Fruit fly (Drosophila melanogaster) whole organism, embryonic: Measurements from ENCODE around the gene CG17377.
A peak's percentile ranks its signal among the peaks of the same experiment; 100 is the strongest.

Experiments used
- Adf1 ChIP-seq: fragments of 200-800 bp; sonication (Bioruptor generic); IDR thresholded peaks from 2 replicates; pipeline ENCODE4 v1.3.6; 2022; ENCODE audit warnings: missing biosample characterization, missing genetic modification characterization
- Antp ChIP-seq: fragments of 200-800 bp; sonication (Bioruptor generic); optimal IDR thresholded peaks from 3 replicates; lab custom pipeline; 2016; ENCODE audit warnings: missing biosample characterization, missing genetic modification characterization
- Blimp-1 ChIP-seq: fragments of 200-800 bp; sonication (Bioruptor generic); optimal IDR thresholded peaks from 3 replicates; lab custom pipeline; 2018; ENCODE audit warnings: missing biosample characterization, missing genetic modification characterization, mild to moderate bottlenecking, moderate library complexity, missing genetic modification reagents
- C15 ChIP-seq: fragments of 200-800 bp; sonication (Bioruptor generic); IDR thresholded peaks from 3 replicates; pipeline ENCODE4 v1.3.6; 2022; ENCODE audit warnings: missing biosample characterization, missing genetic modification characterization
- CG10959 ChIP-seq: fragments of 200-800 bp; sonication (Bioruptor generic); IDR thresholded peaks from 2 replicates; pipeline ENCODE4 v1.3.6; 2022; ENCODE audit warnings: missing biosample characterization, missing genetic modification characterization
- CG11085 ChIP-seq: fragments of 200-800 bp; sonication (Bioruptor generic); IDR thresholded peaks from 2 replicates; pipeline ENCODE4 v1.3.6; 2022; ENCODE audit warnings: missing biosample characterization, missing genetic modification characterization
- CG11695 ChIP-seq: fragments of 200-800 bp; sonication (Bioruptor generic); IDR thresholded peaks from 3 replicates; pipeline ENCODE4 v1.3.6; 2022; ENCODE audit warnings: missing biosample characterization, missing genetic modification characterization
- CG11696 ChIP-seq: fragments of 200-800 bp; sonication (Bioruptor generic); IDR thresholded peaks from 2 replicates; pipeline ENCODE4 v1.3.6; 2022; ENCODE audit warnings: missing biosample characterization, missing genetic modification characterization
- CG12942 ChIP-seq: fragments of 200-800 bp; sonication (Bioruptor generic); optimal IDR thresholded peaks from 3 replicates; lab custom pipeline; 2016; ENCODE audit warnings: missing biosample characterization, missing genetic modification characterization
- CG13894 ChIP-seq: fragments of 200-800 bp; sonication (Bioruptor generic); optimal IDR thresholded peaks from 3 replicates; lab custom pipeline; 2018; ENCODE audit warnings: missing biosample characterization, mild to moderate bottlenecking, missing genetic modification characterization, moderate library complexity
- CG14860 ChIP-seq: fragments of 200-800 bp; sonication (Bioruptor generic); IDR thresholded peaks from 3 replicates; pipeline ENCODE4 v1.3.6; 2022; ENCODE audit warnings: missing biosample characterization, missing genetic modification characterization; ENCODE audit not compliant: partially characterized antibody
- CG15479 ChIP-seq: fragments of 200-800 bp; sonication (Bioruptor generic); optimal IDR thresholded peaks from 3 replicates; lab custom pipeline; 2019; ENCODE audit warnings: missing biosample characterization, mild to moderate bottlenecking, missing genetic modification characterization, moderate library complexity
- CG2202 ChIP-seq: fragments of 200-800 bp; sonication (Bioruptor generic); optimal IDR thresholded peaks from 2 replicates; lab custom pipeline; 2018; ENCODE audit warnings: missing biosample characterization, mild to moderate bottlenecking, missing genetic modification characterization
- CG31224 ChIP-seq: fragments of 200-800 bp; sonication (Bioruptor generic); IDR thresholded peaks from 2 replicates; pipeline ENCODE4 v1.3.6; 2022; ENCODE audit warnings: missing biosample characterization, missing genetic modification characterization
- CG3847 ChIP-seq: fragments of 200-800 bp; sonication (Bioruptor generic); IDR thresholded peaks from 2 replicates; pipeline ENCODE4 v1.3.6; 2022; ENCODE audit warnings: missing biosample characterization, missing genetic modification characterization
- CG42726 ChIP-seq: fragments of 200-800 bp; sonication (Bioruptor generic); IDR thresholded peaks from 2 replicates; pipeline ENCODE4 v1.3.6; 2022; ENCODE audit warnings: missing biosample characterization, missing genetic modification characterization; ENCODE audit not compliant: partially characterized antibody
- CG7839 ChIP-seq: fragments of 200-800 bp; sonication (Bioruptor generic); optimal IDR thresholded peaks from 3 replicates; lab custom pipeline; 2018; ENCODE audit warnings: missing biosample characterization, mild to moderate bottlenecking, missing genetic modification characterization, moderate library complexity
- CHES-1-like ChIP-seq: fragments of 200-800 bp; sonication (Bioruptor generic); optimal IDR thresholded peaks from 2 replicates; lab custom pipeline; 2016; ENCODE audit warnings: missing biosample characterization, missing genetic modification characterization
- Elba2 ChIP-seq: fragments of 200-800 bp; sonication (Bioruptor generic); optimal IDR thresholded peaks from 3 replicates; lab custom pipeline; 2016; ENCODE audit warnings: missing biosample characterization, missing genetic modification characterization
- Hand ChIP-seq: fragments of 200-800 bp; sonication (Bioruptor generic); optimal IDR thresholded peaks from 2 replicates; lab custom pipeline; 2017; ENCODE audit warnings: mild to moderate bottlenecking, missing biosample characterization, missing genetic modification reagents, missing genetic modification characterization
- HmgD ChIP-seq: fragments of 200-800 bp; sonication (Bioruptor generic); optimal IDR thresholded peaks from 3 replicates; lab custom pipeline; 2016; ENCODE audit warnings: missing biosample characterization, missing genetic modification characterization
- Hr78 ChIP-seq, 2 experiments: fragments of 200-800 bp in 1 of 2; fragments of >200 bp in 1 of 2; sonication (Bioruptor generic) in 1 of 2; optimal IDR thresholded peaks; 2 replicates each; lab custom pipeline; 2017 to 2019; ENCODE audit warnings: missing biosample characterization in 2 of 2, missing genetic modification characterization in 2 of 2, mild to moderate bottlenecking in 1 of 2, moderate library complexity in 1 of 2
- Jarid2 ChIP-seq: fragments of 200-800 bp; sonication (Bioruptor generic); optimal IDR thresholded peaks from 3 replicates; lab custom pipeline; 2017; ENCODE audit warnings: mild to moderate bottlenecking, missing biosample characterization, missing genetic modification reagents, missing genetic modification characterization
- Lhr ChIP-seq: fragments of 200-800 bp; sonication (Bioruptor generic); optimal IDR thresholded peaks from 3 replicates; lab custom pipeline; 2017; ENCODE audit warnings: mild to moderate bottlenecking, missing biosample characterization, missing genetic modification reagents, missing genetic modification characterization
- Lpt ChIP-seq: fragments of >200 bp; optimal IDR thresholded peaks from 2 replicates; lab custom pipeline; 2018; ENCODE audit warnings: missing biosample characterization, missing genetic modification characterization
- Nf-YB ChIP-seq: fragments of 200-800 bp; sonication (Bioruptor generic); optimal IDR thresholded peaks from 3 replicates; lab custom pipeline; 2019; ENCODE audit warnings: missing biosample characterization, mild to moderate bottlenecking, missing genetic modification characterization, moderate library complexity
- NfI ChIP-seq: fragments of 200-800 bp; sonication (Bioruptor generic); optimal IDR thresholded peaks from 3 replicates; lab custom pipeline; 2018; ENCODE audit warnings: missing biosample characterization, mild to moderate bottlenecking, missing genetic modification characterization, moderate library complexity
- Oaz ChIP-seq: fragments of 200-800 bp; sonication (Bioruptor generic); IDR thresholded peaks from 2 replicates; pipeline ENCODE4 v1.3.6; 2022; ENCODE audit warnings: missing biosample characterization, missing genetic modification characterization
- Optix ChIP-seq: fragments of 200-800 bp; sonication (Bioruptor generic); IDR thresholded peaks from 3 replicates; pipeline ENCODE4 v1.3.6; 2022; ENCODE audit warnings: missing biosample characterization, missing genetic modification characterization
- PHDP ChIP-seq: fragments of 200-800 bp; sonication (Bioruptor generic); optimal IDR thresholded peaks from 3 replicates; lab custom pipeline; 2018; ENCODE audit warnings: missing biosample characterization, mild to moderate bottlenecking, missing genetic modification characterization, moderate library complexity
- Side ChIP-seq: fragments of 200-800 bp; sonication (Bioruptor generic); optimal IDR thresholded peaks from 2 replicates; lab custom pipeline; 2016; ENCODE audit warnings: missing biosample characterization, missing genetic modification characterization
- Sin3A ChIP-seq: fragments of >200 bp; optimal IDR thresholded peaks from 2 replicates; lab custom pipeline; 2018
- TFAM ChIP-seq: fragments of 200-800 bp; sonication (Bioruptor generic); optimal IDR thresholded peaks from 2 replicates; lab custom pipeline; 2017; ENCODE audit warnings: missing biosample characterization, missing genetic modification characterization, inconsistent platforms
- bigmax ChIP-seq: fragments of 200-800 bp; sonication (Bioruptor generic); optimal IDR thresholded peaks from 2 replicates; lab custom pipeline; 2018; ENCODE audit warnings: missing biosample characterization, mild to moderate bottlenecking, missing genetic modification characterization
- cad ChIP-seq: fragments of >200 bp; optimal IDR thresholded peaks from 2 replicates; lab custom pipeline; 2017; ENCODE audit warnings: missing biosample characterization, missing genetic modification characterization
- cato ChIP-seq: fragments of 200-800 bp; sonication (Bioruptor generic); optimal IDR thresholded peaks from 2 replicates; lab custom pipeline; 2016; ENCODE audit warnings: missing biosample characterization, missing genetic modification characterization, borderline replicate concordance
- chif ChIP-seq, 2 experiments: fragments of 200-800 bp; sonication (Bioruptor generic); optimal IDR thresholded peaks; 3 replicates each; lab custom pipeline; 2016; ENCODE audit warnings: missing biosample characterization in 2 of 2, missing genetic modification characterization in 2 of 2
- chinmo ChIP-seq: fragments of 200-800 bp; sonication (Bioruptor generic); IDR thresholded peaks from 4 replicates; pipeline ENCODE4 v1.3.6; 2022; ENCODE audit warnings: missing biosample characterization, missing genetic modification characterization; ENCODE audit not compliant: partially characterized antibody
- chm ChIP-seq: fragments of 200-800 bp; sonication (Bioruptor generic); IDR thresholded peaks from 2 replicates; pipeline ENCODE4 v1.3.6; 2022; ENCODE audit warnings: missing biosample characterization, missing genetic modification characterization
- crp ChIP-seq, 2 experiments: fragments of 200-800 bp; sonication (Bioruptor generic); optimal IDR thresholded peaks; 2 replicates in 1 of 2; 3 replicates in 1 of 2; lab custom pipeline; 2017; ENCODE audit warnings: missing biosample characterization in 2 of 2, missing genetic modification characterization in 2 of 2, mild to moderate bottlenecking in 1 of 2, moderate library complexity in 1 of 2
- cwo ChIP-seq: fragments of 200-800 bp; sonication (Bioruptor generic); optimal IDR thresholded peaks from 3 replicates; lab custom pipeline; 2017; ENCODE audit warnings: missing biosample characterization, missing genetic modification characterization, mild to moderate bottlenecking, moderate library complexity, missing genetic modification reagents
- danr ChIP-seq: fragments of 200-800 bp; sonication (Bioruptor generic); IDR thresholded peaks from 2 replicates; pipeline ENCODE4 v1.3.6; 2022; ENCODE audit warnings: missing biosample characterization, missing genetic modification characterization
- esg ChIP-seq: fragments of 200-800 bp; sonication (Bioruptor generic); conservative IDR thresholded peaks from 2 replicates; pipeline ENCODE4 v1.3.6; 2022; ENCODE audit warnings: missing biosample characterization, missing genetic modification characterization
- fd102C ChIP-seq: fragments of 200-800 bp; sonication (Bioruptor generic); optimal IDR thresholded peaks from 2 replicates; lab custom pipeline; 2018; ENCODE audit warnings: missing biosample characterization, mild to moderate bottlenecking, missing genetic modification characterization, moderate library complexity
- hb ChIP-seq: fragments of 200-800 bp; sonication (Bioruptor generic); IDR thresholded peaks from 3 replicates; pipeline ENCODE4 v1.3.6; 2022; ENCODE audit warnings: missing biosample characterization, missing genetic modification characterization; ENCODE audit not compliant: partially characterized antibody
- jing ChIP-seq: fragments of 200-800 bp; sonication (Bioruptor generic); optimal IDR thresholded peaks from 2 replicates; lab custom pipeline; 2018; ENCODE audit warnings: missing biosample characterization, mild to moderate bottlenecking, missing genetic modification characterization
- oc ChIP-seq: fragments of 200-800 bp; sonication (Bioruptor generic); optimal IDR thresholded peaks from 2 replicates; lab custom pipeline; 2018; ENCODE audit warnings: missing biosample characterization, mild to moderate bottlenecking, missing genetic modification characterization, moderate library complexity
- pum ChIP-seq: fragments of 200-800 bp; sonication (Bioruptor generic); optimal IDR thresholded peaks from 2 replicates; lab custom pipeline; 2016; ENCODE audit warnings: missing biosample characterization, missing genetic modification characterization
- rib ChIP-seq: fragments of 200-800 bp; sonication (Bioruptor generic); IDR thresholded peaks from 2 replicates; pipeline ENCODE4 v1.3.6; 2022; ENCODE audit warnings: missing biosample characterization, missing genetic modification characterization
- salm ChIP-seq: fragments of 200-800 bp; sonication (Bioruptor generic); optimal IDR thresholded peaks from 2 replicates; lab custom pipeline; 2018; ENCODE audit warnings: missing biosample characterization, mild to moderate bottlenecking, missing genetic modification characterization
- sima ChIP-seq: fragments of 200-800 bp; sonication (Bioruptor generic); optimal IDR thresholded peaks from 2 replicates; lab custom pipeline; 2016; ENCODE audit warnings: missing biosample characterization, missing genetic modification characterization
- tll ChIP-seq, 2 experiments: fragments of 200-800 bp in 1 of 2; fragments of >200 bp in 1 of 2; sonication (Bioruptor generic) in 1 of 2; optimal IDR thresholded peaks; 2 replicates each; lab custom pipeline; 2017 to 2019; ENCODE audit warnings: missing biosample characterization in 2 of 2, missing genetic modification characterization in 2 of 2, mild to moderate bottlenecking in 1 of 2, moderate library complexity in 1 of 2
- zfh1 ChIP-seq: fragments of 200-800 bp; sonication (Bioruptor generic); IDR thresholded peaks from 3 replicates; pipeline ENCODE4 v1.3.6; 2022; ENCODE audit warnings: missing biosample characterization, missing genetic modification characterization

The CG17377 gene

DNA sequence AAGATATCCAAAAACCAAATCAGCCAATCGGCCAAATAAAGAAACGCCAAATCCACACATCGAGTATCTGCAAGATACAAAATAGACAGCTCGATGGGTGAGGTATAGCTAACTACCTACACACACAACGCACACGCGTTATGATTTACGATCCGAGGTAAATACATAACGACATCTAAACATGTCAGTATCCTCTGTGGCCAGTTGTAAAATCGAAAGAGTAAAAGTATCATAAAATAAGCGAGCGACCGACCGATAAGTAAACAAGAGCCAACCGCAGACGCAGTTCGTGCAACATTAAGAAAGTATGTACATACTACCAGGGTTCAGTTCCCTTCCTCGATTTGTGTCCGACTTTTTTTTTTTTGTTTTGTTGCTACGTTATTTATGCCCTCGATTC, 23.7 kb upstream of the CG17377 start (continued):
- no peak for TF ChIP-seq CHES-1-like (GFP tag; lab: Kevin White, UChicago)
- no peak for TF ChIP-seq CG12942 (GFP tag; lab: Kevin White, UChicago)
- TF ChIP-seq rib (GFP tag; lab: Robert Waterston, UW): no peak
- TF ChIP-seq crp (GFP tag; optimal IDR thresholded peaks at IDR 0.05; lab: Kevin White, UChicago): no peak
- TF ChIP-seq NfI (GFP tag; lab: Kevin White, UChicago): no peak
- TF ChIP-seq CG3847: no peak
- TF ChIP-seq CG15479: peak; percentile 75
- no peak for TF ChIP-seq PHDP (tag; lab: Kevin White, UChicago)
- no peak for TF ChIP-seq chm (GFP tag; lab: Robert Waterston, UW)
- TF ChIP-seq chif (GFP tag; optimal IDR thresholded peaks at IDR 0.05; lab: Kevin White, UChicago): no peak
- no peak for TF ChIP-seq Optix (GFP tag; lab: Robert Waterston, UW)
- TF ChIP-seq Elba2 (GFP tag; lab: Kevin White, UChicago): no peak
- TF ChIP-seq CG10959 (GFP tag; lab: Robert Waterston, UW): no peak
- no peak for TF ChIP-seq HmgD (GFP tag; lab: Kevin White, UChicago)
- peak; percentile 20 for TF ChIP-seq CG2202
- no peak for TF ChIP-seq jing (GFP tag; lab: Kevin White, UChicago)
- no peak for TF ChIP-seq CG11696 (GFP tag; lab: Robert Waterston, UW)
- TF ChIP-seq Sin3A (lab: Kevin White, UChicago): no peak
- TF ChIP-seq Side (GFP tag; lab: Kevin White, UChicago): no peak
- no peak for TF ChIP-seq oc (tag; lab: Kevin White, UChicago)
- TF ChIP-seq cwo: no peak
- no peak for TF ChIP-seq C15
- no peak for TF ChIP-seq CG7839 (tag; lab: Kevin White, UChicago)
- peak; percentile 28 for TF ChIP-seq fd102C
- no peak for TF ChIP-seq chinmo
- peak; percentile 71 for TF ChIP-seq cad (GFP tag; lab: Kevin White, UChicago)
- TF ChIP-seq CG42726 (GFP tag; lab: Robert Waterston, UW): no peak
- no peak for TF ChIP-seq danr
- no peak for TF ChIP-seq Hand (GFP tag; lab: Kevin White, UChicago)
- peak; percentile 19 for TF ChIP-seq Nf-YB (GFP tag; lab: Kevin White, UChicago)
- TF ChIP-seq CG31224 (GFP tag; lab: Robert Waterston, UW): no peak
- TF ChIP-seq bigmax (GFP tag; lab: Kevin White, UChicago): no peak
- no peak for TF ChIP-seq CG11085
- no peak for TF ChIP-seq sima (GFP tag; lab: Kevin White, UChicago)
- no peak for TF ChIP-seq Lhr (GFP tag; lab: Kevin White, UChicago)
- peak in 1 of 2 experiments; percentile 92 for TF ChIP-seq tll (GFP tag; optimal IDR thresholded peaks at IDR 0.05; lab: Kevin White, UChicago)
- TF ChIP-seq Oaz: no peak
- TF ChIP-seq TFAM: no peak
- TF ChIP-seq Lpt (GFP tag; lab: Kevin White, UChicago): no peak
- TF ChIP-seq Blimp-1: no peak

DNA sequence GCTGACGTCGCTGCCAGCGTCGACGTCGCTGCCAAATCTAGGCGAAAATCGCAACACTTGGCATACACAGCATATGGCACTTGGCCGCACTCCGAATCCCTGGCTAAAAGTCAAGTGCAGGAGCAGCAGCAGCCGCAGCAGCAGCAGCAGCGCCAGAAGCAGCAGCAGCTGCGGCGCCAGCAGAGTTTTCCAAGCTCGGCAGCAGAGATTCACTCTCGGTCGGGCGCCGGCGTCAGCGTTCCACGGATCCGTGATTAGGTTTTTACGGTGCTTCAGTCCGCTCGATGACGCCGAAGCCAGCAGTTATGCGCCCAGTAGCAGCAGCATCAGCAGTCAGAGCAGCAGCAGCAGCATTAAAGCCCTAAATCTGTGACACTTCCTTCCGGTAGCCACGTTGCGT, 19.4 kb upstream of the CG17377 start:
- TF ChIP-seq Adf1 (GFP tag; lab: Robert Waterston, UW) (peak; percentile 85), CG11695 (GFP tag; lab: Robert Waterston, UW) (no peak), Antp (GFP tag; lab: Kevin White, UChicago) (no peak), cato (GFP tag; lab: Kevin White, UChicago) (no peak), Hr78 (GFP tag; optimal IDR thresholded peaks at IDR 0.05; lab: Kevin White, UChicago) (no peak), zfh1 (GFP tag; lab: Robert Waterston, UW) (0 out of 3 replicates have a peak, but pooled peaks have one; percentile 10), PHDP (tag; lab: Kevin White, UChicago) (no peak), esg (no peak), salm (tag; lab: Kevin White, UChicago) (no peak), CG14860 (GFP tag; lab: Robert Waterston, UW) (no peak), pum (no peak), Jarid2 (GFP tag; lab: Kevin White, UChicago) (peak; percentile 33), CG13894 (no peak), bigmax (GFP tag; lab: Kevin White, UChicago) (no peak), hb (GFP tag; lab: Robert Waterston, UW) (0 out of 3 replicates have a peak, but pooled peaks have one; percentile 14)
